Worm (Caenorhabditis elegans) whole organism, L1 larva: ENCODE results near the gene C17C3.1.
"Not testable (repeated sequence)": the region's sequence is repeated elsewhere in the genome, so short reads cannot be mapped to it uniquely, and the experiment has no call there.

ENCODE experiments used
- elt-2 ChIP-seq: sonication (generic microtip); optimal IDR thresholded peaks from 2 replicates; lab custom pipeline; 2016; ENCODE audit warnings: missing genetic modification characterization, mild to moderate bottlenecking, inconsistent platforms, missing compliant biosample characterization, missing genetic modification reagents
- mdl-1 ChIP-seq, 2 experiments: fragments of 150-350 bp; optimal IDR thresholded peaks; 2 replicates each; lab custom pipeline; 2014 to 2017; ENCODE audit warnings: missing biosample characterization in 2 of 2, missing genetic modification characterization in 2 of 2, inconsistent platforms in 1 of 2
- nhr-85 ChIP-seq: sonication (generic microtip); peaks from one replicate; lab custom pipeline; 2016; ENCODE audit warnings: missing genetic modification characterization, inconsistent platforms, missing compliant biosample characterization

The C17C3.1 gene

ce11 chrII:5622383-5622939 lies 52.1 kb downstream of the C17C3.1 start, which contains the start of the genes eif-3.L and npl-4.2:
Gene eif-3.L, minus strand, starts transcription at chrII:5622483.
Gene npl-4.2, plus strand, starts transcription at chrII:5622889.
- TF ChIP-seq mdl-1 (tag; optimal IDR thresholded peaks at IDR 0.05; lab: Kevin White, UChicago); nhr-85 (tag; lab: Kevin White, UChicago); elt-2 (tag; lab: Kevin White, UChicago): not testable (repeated sequence)
